Worm (Caenorhabditis elegans) whole organism, L4 larva: Measurements from ENCODE around the gene F47C12.13.

Experiments used
- D1046.2 ChIP-seq: fragments of 200-800 bp; sonication (Bioruptor generic); IDR thresholded peaks from 2 replicates; pipeline ENCODE4 v1.3.6; 2022; ENCODE audit warnings: missing genetic modification characterization, missing compliant biosample characterization
- F10B5.3 ChIP-seq: sonication (generic microtip); optimal IDR thresholded peaks from 2 replicates; lab custom pipeline; 2016; ENCODE audit warnings: mild to moderate bottlenecking, missing genetic modification characterization, missing compliant biosample characterization
- F37D6.2 ChIP-seq: sonication (generic microtip); optimal IDR thresholded peaks from 2 replicates; lab custom pipeline; 2016; ENCODE audit warnings: mild to moderate bottlenecking, missing genetic modification characterization, missing compliant biosample characterization
- T20F7.1 ChIP-seq: fragments of 200-800 bp; sonication (Bioruptor generic); optimal IDR thresholded peaks from 2 replicates; lab custom pipeline; 2018; ENCODE audit warnings: mild to moderate bottlenecking, missing genetic modification characterization, missing compliant biosample characterization
- T26A8.4 ChIP-seq: fragments of 200-800 bp; sonication (Bioruptor generic); IDR thresholded peaks from 2 replicates; pipeline ENCODE4 v1.3.6; 2022; ENCODE audit warnings: missing genetic modification characterization, missing compliant biosample characterization
- Y48G9A.11 ChIP-seq: fragments of 200-800 bp; sonication (Bioruptor generic); IDR thresholded peaks from 2 replicates; pipeline ENCODE4 v1.3.6; 2022; ENCODE audit warnings: missing genetic modification reagents, missing genetic modification characterization, missing compliant biosample characterization
- Y5F2A.4 ChIP-seq: fragments of 200-800 bp; sonication (Bioruptor generic); optimal IDR thresholded peaks from 2 replicates; lab custom pipeline; 2018; ENCODE audit warnings: mild to moderate bottlenecking, missing genetic modification characterization, missing compliant biosample characterization
- ZK337.2 ChIP-seq: fragments of 200-800 bp; sonication (Bioruptor generic); IDR thresholded peaks from 2 replicates; pipeline ENCODE4 v1.3.6; 2022; ENCODE audit warnings: missing genetic modification reagents, missing genetic modification characterization, missing compliant biosample characterization
- aha-1 ChIP-seq: fragments of 150-350 bp; peaks from one replicate; lab custom pipeline; 2014; ENCODE audit warnings: missing biosample characterization, missing genetic modification characterization
- attf-4 ChIP-seq: sonication (generic microtip); optimal IDR thresholded peaks from 3 replicates; lab custom pipeline; 2017; ENCODE audit warnings: missing biosample characterization, missing genetic modification characterization
- ceh-32 ChIP-seq: sonication (generic microtip); optimal IDR thresholded peaks from 2 replicates; lab custom pipeline; 2016; ENCODE audit warnings: mild to moderate bottlenecking, missing genetic modification characterization, missing compliant biosample characterization; ENCODE audit not compliant: poor library complexity
- ces-1 ChIP-seq: fragments of 150-350 bp; sonication (generic microtip); optimal IDR thresholded peaks from 4 replicates; lab custom pipeline; 2014; ENCODE audit warnings: missing biosample characterization, missing genetic modification reagents, missing genetic modification characterization
- ctbp-1 ChIP-seq: fragments of 200-800 bp; sonication (Bioruptor generic); IDR thresholded peaks from 2 replicates; pipeline ENCODE4 v1.3.6; 2022; ENCODE audit warnings: missing genetic modification reagents, missing genetic modification characterization, missing compliant biosample characterization
- daf-12 ChIP-seq: fragments of 150-350 bp; optimal IDR thresholded peaks from 2 replicates; lab custom pipeline; 2014; ENCODE audit warnings: missing biosample characterization, missing genetic modification reagents, missing genetic modification characterization
- daf-16 ChIP-seq, 3 experiments: sonication (generic microtip); optimal IDR thresholded peaks; 2 replicates each; lab custom pipeline; 2016 to 2017; ENCODE audit warnings: missing genetic modification characterization in 3 of 3, missing genetic modification reagents in 3 of 3, mild to moderate bottlenecking in 2 of 3, missing compliant biosample characterization in 2 of 3, missing biosample characterization in 1 of 3, moderate library complexity in 1 of 3
- dmd-6 ChIP-seq: fragments of 200-800 bp; sonication (Bioruptor generic); IDR thresholded peaks from 2 replicates; pipeline ENCODE4 v1.3.6; 2022; ENCODE audit warnings: missing genetic modification reagents, missing genetic modification characterization, missing compliant biosample characterization
- dmd-8 ChIP-seq: fragments of 200-800 bp; sonication (Bioruptor generic); IDR thresholded peaks from 2 replicates; pipeline ENCODE4 v1.3.6; 2022; ENCODE audit warnings: missing genetic modification characterization, missing compliant biosample characterization
- dpl-1 ChIP-seq: fragments of 150-350 bp; optimal IDR thresholded peaks from 2 replicates; lab custom pipeline; 2014; ENCODE audit warnings: missing biosample characterization, missing genetic modification reagents, missing genetic modification characterization
- dve-1 ChIP-seq: sonication (generic microtip); optimal IDR thresholded peaks from 2 replicates; lab custom pipeline; 2017; ENCODE audit warnings: antibody characterized with exemption, mild to moderate bottlenecking, missing genetic modification characterization, missing compliant biosample characterization; ENCODE audit not compliant: insufficient read depth
- fkh-10 ChIP-seq: fragments of 150-350 bp; optimal IDR thresholded peaks from 2 replicates; lab custom pipeline; 2014; ENCODE audit warnings: missing biosample characterization, missing genetic modification reagents, missing genetic modification characterization
- fos-1 ChIP-seq: fragments of 150-350 bp; optimal IDR thresholded peaks from 2 replicates; lab custom pipeline; 2014; ENCODE audit warnings: missing biosample characterization, missing genetic modification characterization
- gei-8 ChIP-seq: fragments of 200-800 bp; sonication (Bioruptor generic); optimal IDR thresholded peaks from 2 replicates; lab custom pipeline; 2018; ENCODE audit warnings: mild to moderate bottlenecking, missing genetic modification characterization, missing compliant biosample characterization
- hmg-1.1 ChIP-seq: fragments of 200-800 bp; sonication (Bioruptor generic); IDR thresholded peaks from 2 replicates; pipeline ENCODE4 v1.3.6; 2022; ENCODE audit warnings: missing genetic modification reagents, missing genetic modification characterization, missing compliant biosample characterization
- jun-1 ChIP-seq: fragments of 150-350 bp; optimal IDR thresholded peaks from 2 replicates; lab custom pipeline; 2014; ENCODE audit warnings: missing biosample characterization, missing genetic modification reagents, missing genetic modification characterization
- lin-13 ChIP-seq: fragments of 150-350 bp; optimal IDR thresholded peaks from 2 replicates; lab custom pipeline; 2014; ENCODE audit warnings: missing biosample characterization, missing genetic modification reagents, missing genetic modification characterization
- lin-29 ChIP-seq: fragments of 200-800 bp; sonication (Bioruptor generic); IDR thresholded peaks from 2 replicates; pipeline ENCODE4 v1.3.6; 2022; ENCODE audit warnings: missing genetic modification reagents, missing genetic modification characterization, missing compliant biosample characterization
- lin-38 ChIP-seq: fragments of 200-800 bp; sonication (Bioruptor generic); IDR thresholded peaks from 2 replicates; pipeline ENCODE4 v1.3.6; 2022; ENCODE audit warnings: missing genetic modification reagents, missing genetic modification characterization, missing compliant biosample characterization
- lin-39 ChIP-seq: fragments of 150-350 bp; optimal IDR thresholded peaks from 2 replicates; lab custom pipeline; 2014; ENCODE audit warnings: missing biosample characterization, missing genetic modification reagents, missing genetic modification characterization
- madf-5 ChIP-seq, 2 experiments: fragments of 200-800 bp; sonication (Bioruptor generic); IDR thresholded peaks; 2 replicates each; pipeline ENCODE4 v1.3.6; 2022; ENCODE audit warnings: missing compliant biosample characterization in 2 of 2, missing genetic modification characterization in 2 of 2
- mdl-1 ChIP-seq, 2 experiments: fragments of 150-350 bp in 1 of 2; sonication (generic microtip) in 1 of 2; optimal IDR thresholded peaks; 2 replicates each; lab custom pipeline; 2014 to 2017; ENCODE audit warnings: missing biosample characterization in 2 of 2, missing genetic modification characterization in 2 of 2
- mdt-29 ChIP-seq: fragments of 200-800 bp; sonication (Bioruptor generic); IDR thresholded peaks from 2 replicates; pipeline ENCODE4 v1.3.6; 2022; ENCODE audit warnings: missing genetic modification reagents, missing genetic modification characterization, missing compliant biosample characterization
- nhr-10 ChIP-seq: fragments of 150-350 bp; optimal IDR thresholded peaks from 2 replicates; lab custom pipeline; 2014; ENCODE audit warnings: missing biosample characterization, missing genetic modification characterization
- nhr-111 ChIP-seq: fragments of 200-800 bp; sonication (Bioruptor generic); optimal IDR thresholded peaks from 2 replicates; lab custom pipeline; 2018; ENCODE audit warnings: mild to moderate bottlenecking, missing genetic modification characterization, missing compliant biosample characterization
- nhr-237 ChIP-seq: sonication (generic microtip); optimal IDR thresholded peaks from 2 replicates; lab custom pipeline; 2017; ENCODE audit warnings: missing biosample characterization, missing genetic modification characterization
- nhr-42 ChIP-seq: fragments of 200-800 bp; sonication (Bioruptor generic); IDR thresholded peaks from 2 replicates; pipeline ENCODE4 v1.3.6; 2022; ENCODE audit warnings: missing genetic modification characterization, missing compliant biosample characterization
- nhr-48 ChIP-seq: sonication (generic microtip); optimal IDR thresholded peaks from 2 replicates; lab custom pipeline; 2016; ENCODE audit warnings: mild to moderate bottlenecking, missing genetic modification characterization, missing compliant biosample characterization
- nhr-6 ChIP-seq: fragments of 150-350 bp; optimal IDR thresholded peaks from 2 replicates; lab custom pipeline; 2014; ENCODE audit warnings: missing biosample characterization, missing genetic modification characterization
- nhr-77 ChIP-seq: fragments of 150-350 bp; optimal IDR thresholded peaks from 2 replicates; lab custom pipeline; 2014; ENCODE audit warnings: missing biosample characterization, missing genetic modification characterization
- pha-4 ChIP-seq, 2 experiments: fragments of 150-350 bp in 1 of 2; fragments of 200-800 bp in 1 of 2; sonication (Bioruptor generic) in 1 of 2; IDR thresholded peaks in 1 of 2; optimal IDR thresholded peaks in 1 of 2; 2 replicates each; pipeline versions ENCODE4 v1.3.6 to Lab custom; 2014 to 2022; ENCODE audit warnings: missing genetic modification characterization in 2 of 2, missing genetic modification reagents in 2 of 2, missing biosample characterization in 1 of 2, missing compliant biosample characterization in 1 of 2
- php-3 ChIP-seq: fragments of 200-800 bp; sonication (Bioruptor generic); IDR thresholded peaks from 2 replicates; pipeline ENCODE4 v1.3.6; 2022; ENCODE audit warnings: missing genetic modification reagents, missing genetic modification characterization, missing compliant biosample characterization
- pqm-1 ChIP-seq: sonication (generic microtip); optimal IDR thresholded peaks from 2 replicates; lab custom pipeline; 2017; ENCODE audit warnings: missing biosample characterization, missing genetic modification characterization
- saeg-2 ChIP-seq: fragments of 200-800 bp; sonication (Bioruptor generic); IDR thresholded peaks from 2 replicates; pipeline ENCODE4 v1.3.6; 2022; ENCODE audit warnings: missing genetic modification reagents, missing genetic modification characterization, missing compliant biosample characterization
- sdz-12 ChIP-seq: fragments of 200-800 bp; sonication (Bioruptor generic); optimal IDR thresholded peaks from 2 replicates; lab custom pipeline; 2018; ENCODE audit warnings: mild to moderate bottlenecking, missing genetic modification characterization, missing compliant biosample characterization
- set-16 ChIP-seq: fragments of 200-800 bp; sonication (Bioruptor generic); IDR thresholded peaks from 2 replicates; pipeline ENCODE4 v1.3.6; 2022; ENCODE audit warnings: missing genetic modification reagents, missing genetic modification characterization, missing compliant biosample characterization
- snpc-4 ChIP-seq: fragments of 150-350 bp; optimal IDR thresholded peaks from 2 replicates; lab custom pipeline; 2014; ENCODE audit warnings: missing biosample characterization, missing genetic modification characterization
- tra-1 ChIP-seq: fragments of 200-800 bp; sonication (Bioruptor generic); IDR thresholded peaks from 2 replicates; pipeline ENCODE4 v1.3.6; 2022; ENCODE audit warnings: missing genetic modification reagents, missing genetic modification characterization, missing compliant biosample characterization
- unc-130 ChIP-seq: sonication (generic microtip); optimal IDR thresholded peaks from 2 replicates; lab custom pipeline; 2016; ENCODE audit warnings: missing genetic modification reagents, missing genetic modification characterization, missing compliant biosample characterization
- vab-7 ChIP-seq: fragments of 200-800 bp; sonication (Bioruptor generic); IDR thresholded peaks from 2 replicates; pipeline ENCODE4 v1.3.6; 2022; ENCODE audit warnings: missing genetic modification reagents, missing genetic modification characterization, missing compliant biosample characterization
- zfp-2 ChIP-seq: sonication (generic microtip); optimal IDR thresholded peaks from 2 replicates; lab custom pipeline; 2016; ENCODE audit warnings: mild to moderate bottlenecking, missing genetic modification characterization, missing compliant biosample characterization

F47C12.13 gene

DNA sequence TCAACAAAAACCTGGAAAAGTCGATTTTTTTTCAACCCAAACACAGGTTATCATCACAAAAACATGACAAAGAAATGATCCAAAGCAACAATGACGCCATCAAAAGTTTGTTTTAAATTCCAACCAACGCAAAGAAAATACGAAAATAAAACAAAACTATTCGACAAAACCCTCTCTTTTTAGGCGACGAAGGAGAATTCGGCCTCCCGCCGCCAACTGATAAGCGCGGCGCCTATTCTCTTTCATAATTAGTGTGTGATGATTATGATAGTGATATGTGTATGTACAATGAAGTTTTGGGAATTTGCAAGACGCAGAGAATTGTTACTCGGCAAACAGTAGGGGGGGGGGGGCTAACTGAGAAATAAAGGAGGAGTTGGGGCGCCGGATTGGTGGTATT is 35.1 kb upstream of the F47C12.13 start (continued):
- TF ChIP-seq snpc-4 (tag; lab: Kevin White, UChicago) (no peak), lin-29 (GFP tag; lab: Robert Waterston, UW) (no peak)

DNA sequence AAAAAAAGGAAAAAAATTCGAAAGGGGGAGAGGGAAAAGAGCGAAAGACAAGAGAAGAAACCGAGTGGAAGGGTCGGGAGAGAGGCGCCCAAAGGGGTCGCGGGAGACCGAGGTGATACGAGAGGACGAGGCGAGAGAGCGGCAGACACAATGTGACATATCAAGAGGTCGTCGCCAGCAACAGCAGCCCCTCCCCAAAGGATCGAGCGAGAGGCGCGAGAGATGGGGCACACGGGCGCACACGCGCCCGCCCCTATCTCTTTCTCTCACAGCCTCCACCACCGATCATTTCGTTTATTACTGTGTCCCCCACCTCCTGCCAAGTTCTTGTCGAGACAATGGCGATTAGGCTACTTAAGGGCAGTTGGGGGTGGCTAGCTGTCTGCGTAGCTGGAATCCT is 34.0 kb upstream of the F47C12.13 start:
- TF ChIP-seq hmg-1.1 (peak; percentile 88), set-16 (GFP tag; lab: Robert Waterston, UW) (peak; percentile 99), zfp-2 (tag; lab: Kevin White, UChicago) (no peak), unc-130 (no peak), fkh-10 (GFP tag; lab: Kevin White, UChicago) (no peak), Y5F2A.4 (GFP tag; lab: Kevin White, UChicago) (peak; percentile 13), T26A8.4 (GFP tag; lab: Robert Waterston, UW) (peak; percentile 76), dmd-8 (peak; percentile 62; the same call in 1 of the 2 replicates), ces-1 (GFP tag; lab: Kevin White, UChicago) (no peak), madf-5 (GFP tag; IDR thresholded peaks at IDR 0.05; lab: Robert Waterston, UW) (no peak), lin-13 (no peak), nhr-42 (0 out of 2 replicates have a peak, but pooled peaks have one; percentile 34), tra-1 (GFP tag; lab: Robert Waterston, UW) (peak; percentile 74), nhr-10 (peak; percentile 56), nhr-77 (tag; lab: Kevin White, UChicago) (no peak), lin-29 (GFP tag; lab: Robert Waterston, UW) (no peak), ctbp-1 (GFP tag; lab: Robert Waterston, UW) (no peak; the same call in 1 of the 2 replicates), attf-4 (tag; lab: Kevin White, UChicago) (no peak), dpl-1 (peak; percentile 7), fos-1 (tag; lab: Kevin White, UChicago) (no peak), nhr-6 (tag; lab: Kevin White, UChicago) (no peak), pqm-1 (tag; lab: Kevin White, UChicago) (peak; percentile 8), gei-8 (GFP tag; lab: Kevin White, UChicago) (peak; percentile 54), nhr-111 (GFP tag; lab: Kevin White, UChicago) (no peak), ZK337.2 (GFP tag; lab: Robert Waterston, UW) (no peak), mdt-29 (no peak), lin-38 (GFP tag; lab: Robert Waterston, UW) (peak; percentile 59), dmd-6 (GFP tag; lab: Robert Waterston, UW) (peak; percentile 92), mdl-1 (tag; optimal IDR thresholded peaks at IDR 0.05; lab: Kevin White, UChicago) (peak; percentile 83 to 90), aha-1 (tag; lab: Kevin White, UChicago) (peak; percentile 97), lin-39 (no peak), php-3 (peak; percentile 52; the same call in 1 of the 2 replicates), Y48G9A.11 (GFP tag; lab: Robert Waterston, UW) (no peak), jun-1 (peak; percentile 11), F37D6.2 (no peak), ceh-32 (tag; lab: Kevin White, UChicago) (no peak), vab-7 (GFP tag; lab: Robert Waterston, UW) (no peak), daf-16 (GFP tag; optimal IDR thresholded peaks at IDR 0.05; lab: Kevin White, UChicago) (no peak), daf-16 (tag; optimal IDR thresholded peaks at IDR 0.05; lab: Kevin White, UChicago) (peak; percentile 60), F10B5.3 (tag; lab: Kevin White, UChicago) (no peak), T20F7.1 (GFP tag; lab: Kevin White, UChicago) (no peak), nhr-237 (tag; lab: Kevin White, UChicago) (no peak), sdz-12 (GFP tag; lab: Kevin White, UChicago) (no peak), pha-4 (GFP tag; IDR thresholded peaks at IDR 0.05; lab: Robert Waterston, UW) (peak; percentile 85), pha-4 (tag; optimal IDR thresholded peaks at IDR 0.05; lab: Kevin White, UChicago) (no peak), D1046.2 (GFP tag; lab: Robert Waterston, UW) (no peak), dve-1 (tag; lab: Kevin White, UChicago) (peak; percentile 56), saeg-2 (0 out of 2 replicates have a peak, but pooled peaks have one; percentile 54), nhr-48 (tag; lab: Kevin White, UChicago) (peak; percentile 63), daf-12 (tag; lab: Kevin White, UChicago) (no peak)
